Fruit fly (Drosophila melanogaster): ENCODE measurements around the gene CG46517.
"Not testable (repeated sequence)": the region's sequence is repeated elsewhere in the genome, so short reads cannot be mapped to it uniquely, and the experiment has no call there.

Gene CG46517

dm6 chrX:22212028-22212427, 5.2 kb upstream of the CG46517 start, which contains the start of gene CG46516:
Gene CG46516 (plus strand): TSS chrX:22212328.
- TF ChIP-seq Poxn (GFP tag; IDR thresholded peaks at IDR 0.05); eve (GFP tag; optimal IDR thresholded peaks at IDR 0.05); otp (GFP tag; IDR thresholded peaks at IDR 0.05): not testable (repeated sequence)

dm6 chrX:22226273-22226672, 9.1 kb downstream of the CG46517 start, which contains the start of gene CG46518:
Gene CG46518 (plus strand): TSS chrX:22226573.
- not testable (repeated sequence) for TF ChIP-seq amos (GFP tag; IDR thresholded peaks at IDR 0.05; ENCODE audit: partially characterized antibody); Tbp (GFP tag; optimal IDR thresholded peaks at IDR 0.05); HLH54F (GFP tag; optimal IDR thresholded peaks at IDR 0.05)

dm6 chrX:22231270-22231669, 14.1 kb downstream of the CG46517 start, which contains the start of gene CG46519:
Gene CG46519 (plus strand): TSS chrX:22231570.
- not testable (repeated sequence) for TF ChIP-seq mld (GFP tag; IDR thresholded peaks at IDR 0.05; ENCODE audit: partially characterized antibody); CG12299 (tag; optimal IDR thresholded peaks at IDR 0.05); sens-2 (GFP tag; IDR thresholded peaks at IDR 0.05)

dm6 chrX:22236265-22236664, 19.1 kb downstream of the CG46517 start, which contains the start of gene CG46520:
Gene CG46520 (plus strand): TSS chrX:22236565.
- TF ChIP-seq E2f1 (GFP tag; IDR thresholded peaks at IDR 0.05); Max (GFP tag; optimal IDR thresholded peaks at IDR 0.05); zfh1 (GFP tag; IDR thresholded peaks at IDR 0.05): not testable (repeated sequence)

dm6 chrX:22241272-22241671, 24.1 kb downstream of the CG46517 start, which contains the start of gene CG46521:
Gene CG46521 (plus strand): TSS chrX:22241572.
- TF ChIP-seq repo (GFP tag; optimal IDR thresholded peaks at IDR 0.05); ase (GFP tag; IDR thresholded peaks at IDR 0.05); btn (GFP tag; optimal IDR thresholded peaks at IDR 0.05): not testable (repeated sequence)

dm6 chrX:22246300-22246699, 29.1 kb downstream of the CG46517 start, which contains the start of gene CG46522:
Gene CG46522 (plus strand): TSS chrX:22246600.
- not testable (repeated sequence) for TF ChIP-seq salm (tag; optimal IDR thresholded peaks at IDR 0.05); CG10565 (GFP tag; optimal IDR thresholded peaks at IDR 0.05); nerfin-2 (GFP tag; IDR thresholded peaks at IDR 0.05; ENCODE audit: partially characterized antibody)

- not testable (repeated sequence) for TF ChIP-seq TFAM, CG15514, Hr78 (GFP tag; optimal IDR thresholded peaks at IDR 0.05)
Observed at dm6 chrX:22251282-22251681, 34.1 kb downstream of the CG46517 start, which contains the start of gene CG41562. Gene CG41562 (plus strand): TSS chrX:22251582.

Measured in whole organism, embryonic.